Worm (Caenorhabditis elegans): ENCODE data around the gene cup-4.

Gene cup-4

ce11 chrIII:7877090-7877489, 10.8 kb downstream of the cup-4 start:
- TF ChIP-seq ceh-45 (GFP tag; IDR thresholded peaks at IDR 0.05), result no peak
- TF ChIP-seq pha-2 (tag; optimal IDR thresholded peaks at IDR 0.05), result no peak
- TF ChIP-seq ama-1 (optimal IDR thresholded peaks at IDR 0.05), result no peak
- TF ChIP-seq K02D7.2 (tag; optimal IDR thresholded peaks at IDR 0.05), result no peak
- TF ChIP-seq madf-2 (tag; optimal IDR thresholded peaks at IDR 0.05), result no peak
- TF ChIP-seq nhr-11 (tag; optimal IDR thresholded peaks at IDR 0.05), result no peak
- TF ChIP-seq gmeb-2 (tag; optimal IDR thresholded peaks at IDR 0.05), result no peak
- no peak for TF ChIP-seq ceh-30 (tag; optimal IDR thresholded peaks at IDR 0.05)
- no peak for TF ChIP-seq lim-6 (tag; optimal IDR thresholded peaks at IDR 0.05)
- TF ChIP-seq unc-86 (tag; optimal IDR thresholded peaks at IDR 0.05), result no peak
- TF ChIP-seq elt-2 (tag; optimal IDR thresholded peaks at IDR 0.05), result no peak
- no peak for TF ChIP-seq lin-11 (tag; optimal IDR thresholded peaks at IDR 0.05)
- TF ChIP-seq unc-3 (GFP tag; conservative IDR thresholded peaks at IDR 0.05), result no peak
- no peak for TF ChIP-seq unc-3 (tag; optimal IDR thresholded peaks at IDR 0.05)

ce11 chrIII:7878852-7879329, 12.6 kb downstream of the cup-4 start, which contains the start of gene sup-18:
Gene sup-18 (minus strand): TSS chrIII:7878902.
- TF ChIP-seq ceh-48 (tag; optimal IDR thresholded peaks at IDR 0.05) (no peak), madf-2 (tag; optimal IDR thresholded peaks at IDR 0.05) (no peak), zip-5 (tag; optimal IDR thresholded peaks at IDR 0.05) (no peak), ceh-6 (GFP tag; optimal IDR thresholded peaks at IDR 0.05) (no peak), unc-3 (GFP tag; conservative IDR thresholded peaks at IDR 0.05) (no peak), unc-3 (tag; optimal IDR thresholded peaks at IDR 0.05) (no peak), che-1 (tag; optimal IDR thresholded peaks at IDR 0.05) (no peak), ceh-18 (tag; optimal IDR thresholded peaks at IDR 0.05) (no peak), C08G9.2 (tag; optimal IDR thresholded peaks at IDR 0.05) (no peak), ceh-24 (tag; optimal IDR thresholded peaks at IDR 0.05) (no peak), ceh-19 (GFP tag; optimal IDR thresholded peaks at IDR 0.05) (no peak), mec-3 (tag; optimal IDR thresholded peaks at IDR 0.05; ENCODE audit: borderline replicate concordance) (no peak)

ce11 chrIII:7880132-7880715, 13.9 kb downstream of the cup-4 start:
- TF ChIP-seq elt-4 (tag; optimal IDR thresholded peaks at IDR 0.05), result no peak
- TF ChIP-seq unc-55 (GFP tag; optimal IDR thresholded peaks at IDR 0.05), result peak; percentile 72
- peak; percentile 75 for TF ChIP-seq ceh-18 (tag; optimal IDR thresholded peaks at IDR 0.05)
- TF ChIP-seq fax-1 (tag; optimal IDR thresholded peaks at IDR 0.05), result no peak
- TF ChIP-seq rnt-1 (tag; optimal IDR thresholded peaks at IDR 0.05), result peak; percentile 46

ce11 chrIII:7882900-7883299, 16.6 kb downstream of the cup-4 start, which contains the start of gene ZK688.9:
Gene ZK688.9 (minus strand): TSS chrIII:7883000.
- TF ChIP-seq ceh-22 (tag; optimal IDR thresholded peaks at IDR 0.05) (no peak), tbx-7 (tag; optimal IDR thresholded peaks at IDR 0.05) (no peak), madf-2 (tag; optimal IDR thresholded peaks at IDR 0.05) (no peak), unc-86 (tag; optimal IDR thresholded peaks at IDR 0.05) (no peak), pax-1 (tag; optimal IDR thresholded peaks at IDR 0.05) (no peak), ceh-30 (tag; optimal IDR thresholded peaks at IDR 0.05) (no peak), C38D4.7 (GFP tag; optimal IDR thresholded peaks at IDR 0.05) (no peak), tbx-2 (tag; optimal IDR thresholded peaks at IDR 0.05) (no peak), K02D7.2 (tag; optimal IDR thresholded peaks at IDR 0.05) (no peak), ttx-3 (tag; optimal IDR thresholded peaks at IDR 0.05) (no peak), unc-3 (GFP tag; conservative IDR thresholded peaks at IDR 0.05) (no peak), unc-3 (tag; optimal IDR thresholded peaks at IDR 0.05) (no peak), pat-9 (tag; optimal IDR thresholded peaks at IDR 0.05) (no peak), F13H6.1 (tag; optimal IDR thresholded peaks at IDR 0.05) (no peak), sox-2 (GFP tag; IDR thresholded peaks at IDR 0.05) (no peak), hlh-15 (tag; optimal IDR thresholded peaks at IDR 0.05) (no peak), pqm-1 (tag; optimal IDR thresholded peaks at IDR 0.05) (no peak)

Measured in whole organism, late embryonic.